Worm (Caenorhabditis elegans) whole organism, L1 larva: ENCODE measurements around the gene srdh-1.

Experiments
- C16A3.4 ChIP-seq: fragments of 150-350 bp; optimal IDR thresholded peaks from 2 replicates; lab custom pipeline; 2014; ENCODE audit warnings: missing biosample characterization, missing genetic modification characterization
- aha-1 ChIP-seq: fragments of 150-350 bp; optimal IDR thresholded peaks from 2 replicates; lab custom pipeline; 2014; ENCODE audit warnings: missing biosample characterization, missing genetic modification characterization
- ama-1 ChIP-seq: fragments of 150-350 bp; optimal IDR thresholded peaks from 2 replicates; lab custom pipeline; 2014
- blmp-1 ChIP-seq: fragments of 150-350 bp; optimal IDR thresholded peaks from 2 replicates; lab custom pipeline; 2014; ENCODE audit warnings: missing biosample characterization, missing genetic modification characterization
- ceh-8 ChIP-seq: fragments of 200-800 bp; sonication (Bioruptor generic); optimal IDR thresholded peaks from 2 replicates; lab custom pipeline; 2018; ENCODE audit warnings: mild to moderate bottlenecking, missing genetic modification characterization, moderate library complexity, missing compliant biosample characterization
- ceh-88 ChIP-seq: fragments of 200-800 bp; sonication (Bioruptor generic); IDR thresholded peaks from 2 replicates; pipeline ENCODE4 v1.3.6; 2022; ENCODE audit warnings: missing genetic modification characterization, missing compliant biosample characterization
- ceh-90 ChIP-seq: sonication (generic microtip); optimal IDR thresholded peaks from 2 replicates; lab custom pipeline; 2016; ENCODE audit warnings: missing genetic modification characterization, missing compliant biosample characterization
- ces-1 ChIP-seq: fragments of 150-350 bp; optimal IDR thresholded peaks from 2 replicates; lab custom pipeline; 2014; ENCODE audit warnings: missing biosample characterization, missing genetic modification reagents, missing genetic modification characterization
- dpl-1 ChIP-seq, 3 experiments: fragments of 150-350 bp in 2 of 3; sonication (generic microtip) in 1 of 3; optimal IDR thresholded peaks; 2 replicates each; lab custom pipeline; 2014 to 2017; ENCODE audit warnings: missing biosample characterization in 3 of 3, missing genetic modification characterization in 3 of 3, missing genetic modification reagents in 3 of 3
- efl-1 ChIP-seq, 4 experiments: fragments of 150-350 bp; optimal IDR thresholded peaks in 3 of 4; peaks in 1 of 4; 1 replicate in 1 of 4; 2 replicates in 3 of 4; lab custom pipeline; 2014; ENCODE audit warnings: missing biosample characterization in 2 of 4, missing genetic modification characterization in 2 of 4, missing genetic modification reagents in 2 of 4
- efl-3 ChIP-seq: fragments of 200-800 bp; sonication (Bioruptor generic); optimal IDR thresholded peaks from 2 replicates; lab custom pipeline; 2018; ENCODE audit warnings: mild to moderate bottlenecking, missing genetic modification characterization, missing compliant biosample characterization
- elt-2 ChIP-seq: sonication (generic microtip); optimal IDR thresholded peaks from 2 replicates; lab custom pipeline; 2016; ENCODE audit warnings: missing genetic modification characterization, mild to moderate bottlenecking, inconsistent platforms, missing compliant biosample characterization, missing genetic modification reagents
- elt-3 ChIP-seq, 6 experiments: fragments of 150-350 bp in 1 of 6; sonication (generic microtip); optimal IDR thresholded peaks; 2 replicates each; lab custom pipeline; 2017 to 2018; ENCODE audit warnings: missing biosample characterization in 6 of 6, missing genetic modification characterization in 6 of 6, inconsistent platforms in 1 of 6
- fkh-10 ChIP-seq: sonication (generic microtip); optimal IDR thresholded peaks from 2 replicates; lab custom pipeline; 2017; ENCODE audit warnings: missing biosample characterization, missing genetic modification reagents, missing genetic modification characterization
- fkh-4 ChIP-seq: sonication (generic microtip); optimal IDR thresholded peaks from 2 replicates; lab custom pipeline; 2016; ENCODE audit warnings: missing compliant biosample characterization, missing genetic modification characterization, borderline replicate concordance
- fos-1 ChIP-seq: fragments of 150-350 bp; optimal IDR thresholded peaks from 2 replicates; lab custom pipeline; 2014; ENCODE audit warnings: missing biosample characterization, missing genetic modification characterization
- grh-1 ChIP-seq: fragments of 200-800 bp; sonication (Bioruptor generic); IDR thresholded peaks from 2 replicates; pipeline ENCODE4 v1.3.6; 2022; ENCODE audit warnings: missing genetic modification reagents, missing genetic modification characterization, missing compliant biosample characterization
- irx-1 ChIP-seq: sonication (generic microtip); optimal IDR thresholded peaks from 2 replicates; lab custom pipeline; 2016; ENCODE audit warnings: missing genetic modification characterization, missing compliant biosample characterization
- lin-14 ChIP-seq: fragments of 200-800 bp; sonication (Bioruptor generic); optimal IDR thresholded peaks from 2 replicates; lab custom pipeline; 2018; ENCODE audit warnings: mild to moderate bottlenecking, missing genetic modification characterization, moderate library complexity, missing compliant biosample characterization
- lin-35 ChIP-seq, 2 experiments: fragments of 150-350 bp; optimal IDR thresholded peaks; 2 replicates each; lab custom pipeline; 2014; ENCODE audit warnings: missing biosample characterization in 2 of 2, missing genetic modification characterization in 2 of 2, missing genetic modification reagents in 2 of 2
- lir-3 ChIP-seq: sonication (generic microtip); optimal IDR thresholded peaks from 2 replicates; lab custom pipeline; 2016; ENCODE audit warnings: mild to moderate bottlenecking, missing genetic modification characterization, moderate library complexity, missing compliant biosample characterization; ENCODE audit not compliant: poor library complexity
- mab-9 ChIP-seq: fragments of 200-800 bp; sonication (Bioruptor generic); IDR thresholded peaks from 2 replicates; pipeline ENCODE4 v1.3.6; 2022; ENCODE audit warnings: missing genetic modification reagents, missing genetic modification characterization, missing compliant biosample characterization
- mdl-1 ChIP-seq, 2 experiments: fragments of 150-350 bp; optimal IDR thresholded peaks; 2 replicates each; lab custom pipeline; 2014 to 2017; ENCODE audit warnings: missing biosample characterization in 2 of 2, missing genetic modification characterization in 2 of 2, inconsistent platforms in 1 of 2
- nhr-11 ChIP-seq: fragments of 150-350 bp; optimal IDR thresholded peaks from 2 replicates; lab custom pipeline; 2014; ENCODE audit warnings: missing biosample characterization, missing genetic modification characterization
- nhr-20 ChIP-seq: sonication (generic microtip); optimal IDR thresholded peaks from 2 replicates; lab custom pipeline; 2016; ENCODE audit warnings: mild to moderate bottlenecking, missing genetic modification characterization, missing compliant biosample characterization
- nhr-237 ChIP-seq: fragments of 150-350 bp; optimal IDR thresholded peaks from 2 replicates; lab custom pipeline; 2014; ENCODE audit warnings: missing biosample characterization, missing genetic modification characterization
- nhr-28 ChIP-seq: fragments of 150-350 bp; optimal IDR thresholded peaks from 2 replicates; lab custom pipeline; 2014; ENCODE audit warnings: missing biosample characterization, missing genetic modification characterization
- nhr-47 ChIP-seq: sonication (generic microtip); optimal IDR thresholded peaks from 2 replicates; lab custom pipeline; 2016; ENCODE audit warnings: mild to moderate bottlenecking, missing genetic modification characterization, moderate library complexity, missing compliant biosample characterization
- nhr-71 ChIP-seq: sonication (generic microtip); optimal IDR thresholded peaks from 2 replicates; lab custom pipeline; 2016; ENCODE audit warnings: mild to moderate bottlenecking, missing genetic modification characterization, moderate library complexity, missing compliant biosample characterization
- nhr-84 ChIP-seq: sonication (generic microtip); optimal IDR thresholded peaks from 2 replicates; lab custom pipeline; 2017; ENCODE audit warnings: missing biosample characterization, missing genetic modification characterization
- nhr-85 ChIP-seq: sonication (generic microtip); peaks from one replicate; lab custom pipeline; 2016; ENCODE audit warnings: missing genetic modification characterization, inconsistent platforms, missing compliant biosample characterization
- nhr-90 ChIP-seq: sonication (generic microtip); optimal IDR thresholded peaks from 2 replicates; lab custom pipeline; 2016; ENCODE audit warnings: mild to moderate bottlenecking, missing genetic modification characterization, missing compliant biosample characterization; ENCODE audit not compliant: poor library complexity
- pag-3 ChIP-seq: sonication (generic microtip); optimal IDR thresholded peaks from 2 replicates; lab custom pipeline; 2017; ENCODE audit warnings: missing genetic modification characterization, mild to moderate bottlenecking, missing compliant biosample characterization, antibody characterized with exemption, borderline replicate concordance; ENCODE audit not compliant: insufficient read depth
- pax-3 ChIP-seq: fragments of 200-800 bp; sonication (Bioruptor generic); optimal IDR thresholded peaks from 2 replicates; lab custom pipeline; 2018; ENCODE audit warnings: mild to moderate bottlenecking, missing genetic modification characterization, moderate library complexity, missing compliant biosample characterization
- pqm-1 ChIP-seq: sonication (generic microtip); optimal IDR thresholded peaks from 3 replicates; lab custom pipeline; 2017; ENCODE audit warnings: missing biosample characterization, missing genetic modification characterization
- rnt-1 ChIP-seq: sonication (generic microtip); optimal IDR thresholded peaks from 2 replicates; lab custom pipeline; 2016; ENCODE audit warnings: mild to moderate bottlenecking, missing genetic modification characterization, moderate library complexity, missing compliant biosample characterization
- skn-1 ChIP-seq: fragments of 150-350 bp; optimal IDR thresholded peaks from 2 replicates; lab custom pipeline; 2014; ENCODE audit warnings: missing biosample characterization, missing genetic modification characterization
- snpc-4 ChIP-seq: fragments of 150-350 bp; optimal IDR thresholded peaks from 2 replicates; lab custom pipeline; 2014; ENCODE audit warnings: missing biosample characterization, missing genetic modification characterization
- sup-37 ChIP-seq: fragments of 200-800 bp; sonication (Bioruptor generic); optimal IDR thresholded peaks from 2 replicates; lab custom pipeline; 2018; ENCODE audit warnings: mild to moderate bottlenecking, missing genetic modification characterization, missing compliant biosample characterization
- tbx-2 ChIP-seq: sonication (generic microtip); optimal IDR thresholded peaks from 2 replicates; lab custom pipeline; 2016; ENCODE audit warnings: missing genetic modification characterization, missing compliant biosample characterization
- tlp-1 ChIP-seq: fragments of 150-350 bp; optimal IDR thresholded peaks from 2 replicates; lab custom pipeline; 2014; ENCODE audit warnings: missing biosample characterization, missing genetic modification characterization
- unc-130 ChIP-seq: fragments of 150-350 bp; optimal IDR thresholded peaks from 2 replicates; lab custom pipeline; 2017; ENCODE audit warnings: missing biosample characterization, missing genetic modification characterization, inconsistent platforms
- unc-30 ChIP-seq: sonication (generic microtip); optimal IDR thresholded peaks from 2 replicates; lab custom pipeline; 2017; ENCODE audit warnings: missing biosample characterization, missing genetic modification characterization
- unc-62 ChIP-seq: fragments of 150-350 bp; optimal IDR thresholded peaks from 2 replicates; lab custom pipeline; 2014; ENCODE audit warnings: missing biosample characterization, missing genetic modification reagents, missing genetic modification characterization
- unc-86 ChIP-seq: sonication (generic microtip); optimal IDR thresholded peaks from 2 replicates; lab custom pipeline; 2016; ENCODE audit warnings: missing genetic modification characterization, missing compliant biosample characterization
- unc-98 ChIP-seq: fragments of 200-800 bp; sonication (Bioruptor generic); IDR thresholded peaks from 2 replicates; pipeline ENCODE4 v1.3.6; 2022; ENCODE audit warnings: missing genetic modification characterization, missing compliant biosample characterization
- xbp-1 ChIP-seq: sonication (generic microtip); optimal IDR thresholded peaks from 2 replicates; lab custom pipeline; 2016; ENCODE audit warnings: missing genetic modification characterization, missing compliant biosample characterization
- ztf-4 ChIP-seq: fragments of 150-350 bp; optimal IDR thresholded peaks from 2 replicates; lab custom pipeline; 2014; ENCODE audit warnings: missing biosample characterization, missing genetic modification characterization

The srdh-1 gene

DNA sequence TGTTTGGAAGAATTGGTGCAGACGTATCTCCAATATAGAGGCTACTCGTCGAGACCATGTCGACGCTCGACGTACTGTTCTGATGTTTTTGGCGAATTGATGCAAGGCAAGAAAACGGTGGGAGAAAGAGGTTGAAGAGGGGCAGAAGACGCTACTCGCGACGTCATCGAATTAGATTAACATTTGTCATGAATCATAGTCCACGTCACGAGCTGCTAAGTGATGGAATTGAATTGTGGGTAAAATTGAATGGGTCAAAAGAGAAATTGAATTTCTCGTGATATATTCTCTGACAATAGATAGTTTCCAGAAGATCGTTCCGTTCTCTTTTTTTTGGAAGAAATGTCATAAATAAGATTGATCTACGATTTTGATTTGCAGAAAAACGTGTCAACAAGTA is 4.8 kb upstream of the srdh-1 start (continued):
- TF ChIP-seq unc-130 (peak; percentile 20), C16A3.4 (tag; lab: Kevin White, UChicago) (no peak), grh-1 (GFP tag; lab: Robert Waterston, UW) (no peak), pag-3 (tag; lab: Kevin White, UChicago) (no peak), nhr-71 (tag; lab: Kevin White, UChicago) (peak; percentile 51), blmp-1 (tag; lab: Kevin White, UChicago) (peak; percentile 36)
- TF ChIP-seq, all 84 proteins: peak for 10

DNA sequence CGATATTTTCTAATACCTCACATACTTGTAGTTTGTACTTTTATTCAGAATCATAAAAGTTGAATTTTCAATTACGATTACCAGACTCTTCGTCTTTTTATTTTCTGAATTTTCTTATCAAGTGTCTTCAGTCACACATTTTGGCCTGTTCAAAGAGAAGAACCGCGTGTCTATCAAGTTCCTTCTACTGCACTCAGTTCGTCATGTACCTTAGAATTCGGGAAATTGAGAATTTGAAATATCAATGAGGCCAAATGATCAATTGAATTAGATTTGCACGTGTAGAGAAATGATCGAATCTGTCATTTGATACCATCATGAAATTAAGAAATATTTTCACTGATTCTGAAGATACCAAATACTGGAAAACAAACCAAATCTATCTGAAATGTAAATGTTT is 899 bp upstream of the srdh-1 start:
- peak in 1 of 6 experiments; percentile 52 for TF ChIP-seq elt-3 (tag; optimal IDR thresholded peaks at IDR 0.05; lab: Kevin White, UChicago)
- no peak for TF ChIP-seq unc-30 (tag; lab: Kevin White, UChicago)
- peak in 1 of 2 experiments; percentile 13 for TF ChIP-seq lin-35 (GFP tag; optimal IDR thresholded peaks at IDR 0.05; lab: Kevin White, UChicago)
- peak; percentile 63 for TF ChIP-seq blmp-1 (tag; lab: Kevin White, UChicago)
- peak; percentile 15 for TF ChIP-seq nhr-90
- TF ChIP-seq nhr-11 (tag; lab: Kevin White, UChicago), result no peak
- TF ChIP-seq tlp-1 (tag; lab: Kevin White, UChicago), result no peak
- TF ChIP-seq ces-1 (GFP tag; lab: Kevin White, UChicago), result no peak
- TF ChIP-seq lin-14 (GFP tag; lab: Kevin White, UChicago), result peak; percentile 55
- peak; percentile 50 for TF ChIP-seq nhr-71 (tag; lab: Kevin White, UChicago)
- TF ChIP-seq lir-3 (tag; lab: Kevin White, UChicago), result no peak
- no peak for TF ChIP-seq fkh-4
- TF ChIP-seq rnt-1 (tag; lab: Kevin White, UChicago), result no peak
- no peak for TF ChIP-seq sup-37 (GFP tag; lab: Kevin White, UChicago)
- TF ChIP-seq xbp-1, result no peak
- TF ChIP-seq ceh-8 (GFP tag; lab: Kevin White, UChicago), result no peak
- TF ChIP-seq pax-3 (tag; lab: Kevin White, UChicago), result no peak
- no peak for TF ChIP-seq skn-1
- TF ChIP-seq nhr-28, result no peak
- peak; percentile 64 for TF ChIP-seq nhr-20 (tag; lab: Kevin White, UChicago)
- no peak for TF ChIP-seq dpl-1 (GFP tag; optimal IDR thresholded peaks at IDR 0.05; lab: Kevin White, UChicago)
- no peak for TF ChIP-seq ama-1 (lab: Kevin White, UChicago)
- TF ChIP-seq nhr-84 (tag; lab: Kevin White, UChicago), result no peak
- peak in 1 of 2 experiments; percentile 33 for TF ChIP-seq mdl-1 (tag; optimal IDR thresholded peaks at IDR 0.05; lab: Kevin White, UChicago)
- peak; percentile 86 for TF ChIP-seq nhr-85 (tag; lab: Kevin White, UChicago)
- TF ChIP-seq ceh-88 (GFP tag; lab: Robert Waterston, UW), result no peak
- no peak for TF ChIP-seq unc-98
- no peak for TF ChIP-seq mab-9 (GFP tag; lab: Robert Waterston, UW)
- no peak for TF ChIP-seq snpc-4 (tag; lab: Kevin White, UChicago)
- no peak for TF ChIP-seq nhr-237 (tag; lab: Kevin White, UChicago)
- no peak for TF ChIP-seq efl-1 (optimal IDR thresholded peaks at IDR 0.05; lab: Kevin White, UChicago)
- TF ChIP-seq efl-1 (GFP tag; optimal IDR thresholded peaks at IDR 0.05 in 1 of 2; lab: Kevin White, UChicago), result peak in 1 of 2 experiments; percentile 84
- TF ChIP-seq unc-86, result no peak
- TF ChIP-seq unc-130, result no peak
- no peak for TF ChIP-seq pag-3 (tag; lab: Kevin White, UChicago)
- no peak for TF ChIP-seq unc-62 (GFP tag; lab: Kevin White, UChicago)
- no peak for TF ChIP-seq fkh-10 (GFP tag; lab: Kevin White, UChicago)
- TF ChIP-seq tbx-2 (tag; lab: Kevin White, UChicago), result peak; percentile 31
- no peak for TF ChIP-seq elt-2
- no peak for TF ChIP-seq irx-1
- no peak for TF ChIP-seq ztf-4 (tag; lab: Kevin White, UChicago)
- 0 out of 2 replicates have a peak, but pooled peaks have one; percentile 33 for TF ChIP-seq grh-1 (GFP tag; lab: Robert Waterston, UW)
- TF ChIP-seq aha-1 (tag; lab: Kevin White, UChicago), result no peak
- no peak for TF ChIP-seq ceh-90
- TF ChIP-seq efl-3, result no peak
- no peak for TF ChIP-seq fos-1 (tag; lab: Kevin White, UChicago)
- no peak for TF ChIP-seq pqm-1 (tag; lab: Kevin White, UChicago)
- no peak for TF ChIP-seq nhr-47 (tag; lab: Kevin White, UChicago)
